Worm (Caenorhabditis elegans): ENCODE results near the gene str-228.

DNA sequence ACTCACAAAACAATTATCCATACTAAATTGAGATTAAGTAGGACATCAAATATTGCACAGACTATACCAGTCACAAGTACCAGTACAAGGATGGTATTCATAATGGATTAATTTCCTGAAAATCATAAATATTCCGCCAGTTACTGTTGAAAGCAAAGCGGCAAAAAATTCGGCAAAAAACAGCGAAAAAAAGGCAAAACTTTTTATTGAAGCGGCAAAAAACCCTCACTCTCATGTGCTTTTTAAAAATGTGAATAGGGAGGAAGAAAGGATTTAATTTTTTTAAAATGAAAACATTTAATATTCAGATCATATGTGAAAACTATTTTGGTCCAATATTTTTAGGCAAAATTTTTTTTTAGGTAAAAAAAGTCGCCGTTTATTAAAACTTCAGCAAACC is 39.2 kb upstream of the str-228 start, which contains the start of gene srbc-29:
- no peak for TF ChIP-seq npax-4 (tag; optimal IDR thresholded peaks at IDR 0.05)
- TF ChIP-seq nfya-1 (tag; optimal IDR thresholded peaks at IDR 0.05), result no peak
- no peak for TF ChIP-seq F13H6.1 (tag; optimal IDR thresholded peaks at IDR 0.05)
- TF ChIP-seq ahr-1 (tag; optimal IDR thresholded peaks at IDR 0.05), result no peak
- TF ChIP-seq zip-5 (tag; optimal IDR thresholded peaks at IDR 0.05), result no peak
- TF ChIP-seq unc-86 (tag; optimal IDR thresholded peaks at IDR 0.05), result no peak
- TF ChIP-seq ttx-3 (tag; optimal IDR thresholded peaks at IDR 0.05), result no peak
- no peak for TF ChIP-seq ceh-45 (GFP tag; IDR thresholded peaks at IDR 0.05)
- no peak for TF ChIP-seq pha-4 (tag; optimal IDR thresholded peaks at IDR 0.05)
- no peak for TF ChIP-seq pax-1 (tag; optimal IDR thresholded peaks at IDR 0.05)
- TF ChIP-seq ceh-18 (tag; optimal IDR thresholded peaks at IDR 0.05), result no peak
- TF ChIP-seq nhr-11 (tag; optimal IDR thresholded peaks at IDR 0.05), result no peak
- no peak for TF ChIP-seq fkh-10 (GFP tag; optimal IDR thresholded peaks at IDR 0.05)

All from whole organism, late embryonic.